Fruit fly (Drosophila melanogaster) whole organism, embryonic: ENCODE measurements around the gene CG15725.

ENCODE experiments used
- CG15479 ChIP-seq: fragments of 200-800 bp; sonication (Bioruptor generic); optimal IDR thresholded peaks from 3 replicates; lab custom pipeline; 2019; ENCODE audit warnings: missing biosample characterization, mild to moderate bottlenecking, missing genetic modification characterization, moderate library complexity
- Dp ChIP-seq: fragments of 200-800 bp; sonication (Bioruptor generic); optimal IDR thresholded peaks from 2 replicates; lab custom pipeline; 2018; ENCODE audit warnings: missing biosample characterization, mild to moderate bottlenecking, missing genetic modification characterization, moderate library complexity
- Gug ChIP-seq: fragments of 200-800 bp; sonication (Bioruptor generic); IDR thresholded peaks from 4 replicates; pipeline ENCODE4 v1.3.6; 2022; ENCODE audit warnings: missing biosample characterization, missing genetic modification characterization

- TF ChIP-seq Gug (GFP tag; lab: Robert Waterston, UW) (no peak), Dp (GFP tag; lab: Kevin White, UChicago) (no peak), CG15479 (GFP tag; lab: Kevin White, UChicago) (no peak)
These were observed 2.7 kb downstream of the CG15725 start for dm6 chrX:12708306-12708705.
